Worm (Caenorhabditis elegans) whole organism, L4 larva: ENCODE data around the gene skr-4.

Source experiments
- ZK546.5 ChIP-seq, 2 experiments: sonication (generic microtip); optimal IDR thresholded peaks; 2 replicates each; lab custom pipeline; 2017; ENCODE audit warnings: missing biosample characterization in 2 of 2, missing genetic modification characterization in 2 of 2
- ama-1 ChIP-seq: fragments of 150-350 bp; optimal IDR thresholded peaks from 2 replicates; lab custom pipeline; 2014; ENCODE audit warnings: inconsistent platforms, mixed read lengths
- attf-4 ChIP-seq: sonication (generic microtip); optimal IDR thresholded peaks from 3 replicates; lab custom pipeline; 2017; ENCODE audit warnings: missing biosample characterization, missing genetic modification characterization
- hlh-30 ChIP-seq: sonication (generic microtip); optimal IDR thresholded peaks from 2 replicates; lab custom pipeline; 2017; ENCODE audit warnings: antibody characterized with exemption, mild to moderate bottlenecking, missing genetic modification characterization, missing compliant biosample characterization; ENCODE audit not compliant: insufficient read depth
- lin-39 ChIP-seq: fragments of 150-350 bp; optimal IDR thresholded peaks from 2 replicates; lab custom pipeline; 2014; ENCODE audit warnings: missing biosample characterization, missing genetic modification reagents, missing genetic modification characterization
- mdl-1 ChIP-seq, 2 experiments: fragments of 150-350 bp in 1 of 2; sonication (generic microtip) in 1 of 2; optimal IDR thresholded peaks; 2 replicates each; lab custom pipeline; 2014 to 2017; ENCODE audit warnings: missing biosample characterization in 2 of 2, missing genetic modification characterization in 2 of 2
- nhr-102 ChIP-seq: sonication (generic microtip); optimal IDR thresholded peaks from 2 replicates; lab custom pipeline; 2016; ENCODE audit warnings: mild to moderate bottlenecking, missing genetic modification characterization, moderate library complexity, missing compliant biosample characterization
- nhr-11 ChIP-seq: fragments of 150-350 bp; optimal IDR thresholded peaks from 2 replicates; lab custom pipeline; 2014; ENCODE audit warnings: missing biosample characterization, missing genetic modification characterization
- nhr-237 ChIP-seq: sonication (generic microtip); optimal IDR thresholded peaks from 2 replicates; lab custom pipeline; 2017; ENCODE audit warnings: missing biosample characterization, missing genetic modification characterization
- nhr-41 ChIP-seq: fragments of 200-800 bp; sonication (Bioruptor generic); IDR thresholded peaks from 2 replicates; pipeline ENCODE4 v1.3.6; 2022; ENCODE audit warnings: missing genetic modification reagents, missing genetic modification characterization, missing compliant biosample characterization
- snpc-1.2 ChIP-seq: fragments of 200-800 bp; sonication (Bioruptor generic); IDR thresholded peaks from 2 replicates; pipeline ENCODE4 v1.3.6; 2022; ENCODE audit warnings: missing genetic modification reagents, missing genetic modification characterization, missing compliant biosample characterization
- vab-7 ChIP-seq: fragments of 200-800 bp; sonication (Bioruptor generic); IDR thresholded peaks from 2 replicates; pipeline ENCODE4 v1.3.6; 2022; ENCODE audit warnings: missing genetic modification reagents, missing genetic modification characterization, missing compliant biosample characterization
- ztf-7 ChIP-seq: fragments of 150-350 bp; optimal IDR thresholded peaks from 2 replicates; lab custom pipeline; 2014; ENCODE audit warnings: missing biosample characterization, missing genetic modification characterization

DNA sequence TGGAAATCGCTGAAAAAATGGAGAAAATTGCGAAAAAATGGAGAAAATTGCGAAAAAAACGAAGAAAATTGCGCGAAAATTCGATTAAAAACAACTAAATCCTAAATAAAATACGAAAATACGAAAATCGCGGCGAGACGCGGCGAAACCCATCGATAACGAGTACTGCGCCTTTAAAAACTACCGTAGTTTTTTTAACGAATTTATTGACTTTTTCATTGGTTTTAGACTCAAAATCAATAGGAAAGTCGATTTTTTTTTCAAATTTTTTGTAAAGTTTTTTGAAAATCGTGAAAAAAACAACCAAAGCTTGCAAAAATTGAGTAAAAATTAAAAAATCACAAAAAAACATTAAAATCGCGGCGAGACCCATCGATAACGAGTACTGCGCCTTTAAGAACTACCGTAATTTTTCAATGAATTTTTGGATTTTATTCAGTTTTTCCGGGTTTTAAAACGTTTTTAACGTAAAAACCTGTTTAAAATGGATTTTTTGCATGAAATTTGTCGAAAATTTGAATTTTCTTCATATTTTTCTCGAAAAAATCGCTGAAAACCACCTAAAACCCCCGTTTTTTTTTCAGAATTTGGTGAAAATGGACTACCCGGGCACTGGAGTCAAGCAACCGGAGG is 7.9 kb upstream of the skr-4 start, which contains the start of the genes chk-2 and Y60A3A.19:
- no peak for TF ChIP-seq nhr-41 (GFP tag; lab: Robert Waterston, UW)
- no peak for TF ChIP-seq ZK546.5 (tag; optimal IDR thresholded peaks at IDR 0.05; lab: Kevin White, UChicago)
- TF ChIP-seq snpc-1.2 (GFP tag; lab: Robert Waterston, UW), result no peak
- TF ChIP-seq nhr-11 (tag; lab: Kevin White, UChicago), result no peak
- TF ChIP-seq ztf-7 (tag; lab: Kevin White, UChicago), result no peak
- no peak for TF ChIP-seq lin-39 (tag; lab: Kevin White, UChicago)
- no peak for TF ChIP-seq mdl-1 (tag; optimal IDR thresholded peaks at IDR 0.05; lab: Kevin White, UChicago)
- no peak for TF ChIP-seq ama-1
- TF ChIP-seq attf-4, result no peak
- TF ChIP-seq vab-7, result no peak
- no peak for TF ChIP-seq hlh-30 (tag; lab: Kevin White, UChicago)
- no peak for TF ChIP-seq nhr-102 (tag; lab: Kevin White, UChicago)
- TF ChIP-seq nhr-237 (tag; lab: Kevin White, UChicago), result no peak
